Worm (Caenorhabditis elegans) whole organism, L4/young adult: ENCODE results near the gene cyn-10.

Experiments used
- dao-5 ChIP-seq: sonication (generic microtip); optimal IDR thresholded peaks from 2 replicates; lab custom pipeline; 2016; ENCODE audit warnings: missing genotype, missing genetic modification characterization, moderate library complexity, missing compliant biosample characterization
- him-1 ChIP-seq: sonication (generic microtip); optimal IDR thresholded peaks from 2 replicates; lab custom pipeline; 2016; ENCODE audit warnings: missing genotype, missing genetic modification reagents, missing genetic modification characterization, missing compliant biosample characterization

- TF ChIP-seq him-1 (tag; lab: Kevin White, UChicago) (no peak), dao-5 (no peak)
These were observed 15.3 kb upstream of the cyn-10 start, which contains the start of gene flcn-1 for ce11 chrII:6928416-6928815.
